Fruit fly (Drosophila melanogaster): ENCODE data around the gene ScsbetaA.

dm6 chr3R:8925924-8926553, 12.5 kb upstream of the ScsbetaA start:
- no peak for TF ChIP-seq psq (optimal IDR thresholded peaks at IDR 0.05)
- TF ChIP-seq CG8478 (optimal IDR thresholded peaks at IDR 0.05), result no peak
- no peak for TF ChIP-seq Dll (optimal IDR thresholded peaks at IDR 0.05)
- TF ChIP-seq pan (optimal IDR thresholded peaks at IDR 0.05), result no peak
- TF ChIP-seq usp (GFP tag; optimal IDR thresholded peaks at IDR 0.05), result no peak

All from whole organism.